Fruit fly (Drosophila melanogaster): Measurements from ENCODE around the gene nonA-l.

The nonA-l gene

dm6 chr3R:16655494-16656493, 15.8 kb downstream of the nonA-l start, which contains the start of gene modSP (continued):
- TF ChIP-seq Sox102F (GFP tag; optimal IDR thresholded peaks at IDR 0.05) = peak; percentile 35
- 0 out of 2 replicates have a peak, but pooled peaks have one; percentile 13 for TF ChIP-seq Awh (GFP tag; IDR thresholded peaks at IDR 0.05)
- no peak for TF ChIP-seq en (GFP tag; optimal IDR thresholded peaks at IDR 0.05)
- peak; percentile 54 for TF ChIP-seq Dref (GFP tag; IDR thresholded peaks at IDR 0.05)
- peak; percentile 39 for TF ChIP-seq CG12104 (GFP tag; optimal IDR thresholded peaks at IDR 0.05)
- TF ChIP-seq Ssrp (tag; optimal IDR thresholded peaks at IDR 0.05) = no peak
- peak; percentile 49; the same call in 2 of the 3 replicates for TF ChIP-seq Doc3 (GFP tag; IDR thresholded peaks at IDR 0.05; ENCODE audit: partially characterized antibody)
- TF ChIP-seq Deaf1 (tag; optimal IDR thresholded peaks at IDR 0.05) = peak; percentile 60
- no peak for TF ChIP-seq HmgZ (tag; optimal IDR thresholded peaks at IDR 0.05)
- no peak; the same call in 2 of the 3 replicates for TF ChIP-seq H15 (GFP tag; IDR thresholded peaks at IDR 0.05)
- no peak for TF ChIP-seq CG6854 (GFP tag; optimal IDR thresholded peaks at IDR 0.05)
- no peak for TF ChIP-seq BtbVII (GFP tag; optimal IDR thresholded peaks at IDR 0.05)
- TF ChIP-seq Hmx (GFP tag; optimal IDR thresholded peaks at IDR 0.05) = no peak
- peak; percentile 23 for TF ChIP-seq pzg (GFP tag; optimal IDR thresholded peaks at IDR 0.05)
- no peak for TF ChIP-seq E2f1 (GFP tag; IDR thresholded peaks at IDR 0.05)
- no peak for TF ChIP-seq Adf1 (GFP tag; IDR thresholded peaks at IDR 0.05)
- no peak for TF ChIP-seq Asciz (GFP tag; optimal IDR thresholded peaks at IDR 0.05)
- no peak for TF ChIP-seq Dad (GFP tag; optimal IDR thresholded peaks at IDR 0.05)
- TF ChIP-seq CG12219 (GFP tag; optimal IDR thresholded peaks at IDR 0.05) = no peak
- TF ChIP-seq Nf-YA (GFP tag; IDR thresholded peaks at IDR 0.05) = no peak
- no peak for TF ChIP-seq CG10979 (tag; optimal IDR thresholded peaks at IDR 0.05)
- no peak for TF ChIP-seq GATAe (GFP tag; conservative IDR thresholded peaks at IDR 0.05)
- no peak for TF ChIP-seq fd64A (GFP tag; optimal IDR thresholded peaks at IDR 0.05)
- no peak for TF ChIP-seq tll (GFP tag; optimal IDR thresholded peaks at IDR 0.05)
- no peak for TF ChIP-seq esg (GFP tag; conservative IDR thresholded peaks at IDR 0.05)
- TF ChIP-seq CG9437 (GFP tag; optimal IDR thresholded peaks at IDR 0.05) = peak; percentile 86
- 0 out of 2 replicates have a peak, but pooled peaks have one; percentile 9 for TF ChIP-seq CG7372 (GFP tag; IDR thresholded peaks at IDR 0.05)
- TF ChIP-seq mirr (GFP tag; optimal IDR thresholded peaks at IDR 0.05) = no peak
- no peak for TF ChIP-seq CG2875 (GFP tag; optimal IDR thresholded peaks at IDR 0.05)
- peak; percentile 69; the same call in 2 of the 3 replicates for TF ChIP-seq CG11456 (GFP tag; IDR thresholded peaks at IDR 0.05)
- TF ChIP-seq Bteb2 (GFP tag; optimal IDR thresholded peaks at IDR 0.05) = peak; percentile 9
- no peak for TF ChIP-seq ftz-f1 (GFP tag; optimal IDR thresholded peaks at IDR 0.05)
- peak; percentile 56 for TF ChIP-seq CG8290 (GFP tag; optimal IDR thresholded peaks at IDR 0.05)
- peak; percentile 72 to 79 for TF ChIP-seq CG8290 (tag; optimal IDR thresholded peaks at IDR 0.05)
- peak; percentile 48; the same call in 1 of the 2 replicates for TF ChIP-seq inv (GFP tag; IDR thresholded peaks at IDR 0.05; ENCODE audit: partially characterized antibody)
- no peak for TF ChIP-seq cad (GFP tag; optimal IDR thresholded peaks at IDR 0.05)
- 0 out of 3 replicates have a peak, but pooled peaks have one; percentile 13 for TF ChIP-seq C15 (GFP tag; IDR thresholded peaks at IDR 0.05)
- TF ChIP-seq CG18764 (GFP tag; optimal IDR thresholded peaks at IDR 0.05) = peak; percentile 94
- no peak for TF ChIP-seq lbe (GFP tag; optimal IDR thresholded peaks at IDR 0.05)
- TF ChIP-seq CG4707 (GFP tag; optimal IDR thresholded peaks at IDR 0.05) = no peak
- TF ChIP-seq sqz (GFP tag; optimal IDR thresholded peaks at IDR 0.05) = no peak
- no peak for TF ChIP-seq Dip3 (GFP tag; optimal IDR thresholded peaks at IDR 0.05)
- peak; percentile 73 for TF ChIP-seq row (GFP tag; IDR thresholded peaks at IDR 0.05)
- peak; percentile 56 for TF ChIP-seq lab (GFP tag; optimal IDR thresholded peaks at IDR 0.05)
- no peak for TF ChIP-seq CG5180 (GFP tag; optimal IDR thresholded peaks at IDR 0.05)
- TF ChIP-seq CG4730 (GFP tag; IDR thresholded peaks at IDR 0.05) = no peak
- peak; percentile 68; the same call in 1 of the 2 replicates for TF ChIP-seq CG42726 (GFP tag; IDR thresholded peaks at IDR 0.05; ENCODE audit: partially characterized antibody)
- TF ChIP-seq CG8944 (GFP tag; optimal IDR thresholded peaks at IDR 0.05) = no peak

Data from whole organism, embryonic.